Worm (Caenorhabditis elegans) whole organism, young adult: ENCODE measurements around the gene T26C12.2.

Source experiments
- Y53G8AR.9 ChIP-seq: fragments of 200-800 bp; sonication (Bioruptor generic); conservative IDR thresholded peaks from 2 replicates; pipeline ENCODE4 v1.3.6; 2022; ENCODE audit warnings: missing genetic modification reagents, missing genetic modification characterization, missing compliant biosample characterization
- aptf-3 ChIP-seq: fragments of 200-800 bp; sonication (Bioruptor generic); IDR thresholded peaks from 2 replicates; pipeline ENCODE4 v1.3.6; 2022; ENCODE audit warnings: missing genetic modification characterization, missing compliant biosample characterization
- madf-3 ChIP-seq: fragments of 200-800 bp; sonication (Bioruptor generic); IDR thresholded peaks from 2 replicates; pipeline ENCODE4 v1.3.6; 2022; ENCODE audit warnings: missing genetic modification reagents, missing genetic modification characterization, missing compliant biosample characterization
- unc-62 ChIP-seq: fragments of 150-350 bp; optimal IDR thresholded peaks from 2 replicates; lab custom pipeline; 2014; ENCODE audit warnings: missing biosample characterization, missing genetic modification reagents, missing genetic modification characterization

- TF ChIP-seq unc-62 (no peak), madf-3 (GFP tag; lab: Robert Waterston, UW) (0 out of 2 replicates have a peak, but pooled peaks have one; percentile 6), Y53G8AR.9 (GFP tag; lab: Robert Waterston, UW) (peak; percentile 61; the same call in 1 of the 2 replicates), aptf-3 (GFP tag; lab: Robert Waterston, UW) (0 out of 2 replicates have a peak, but pooled peaks have one; percentile 77)
Observed at ce11 chrIV:3296578-3297549, 31.3 kb upstream of the T26C12.2 start.
